1 fruit fly cellular context compared by ENCODE assay signal in the genomic region with DNA sequence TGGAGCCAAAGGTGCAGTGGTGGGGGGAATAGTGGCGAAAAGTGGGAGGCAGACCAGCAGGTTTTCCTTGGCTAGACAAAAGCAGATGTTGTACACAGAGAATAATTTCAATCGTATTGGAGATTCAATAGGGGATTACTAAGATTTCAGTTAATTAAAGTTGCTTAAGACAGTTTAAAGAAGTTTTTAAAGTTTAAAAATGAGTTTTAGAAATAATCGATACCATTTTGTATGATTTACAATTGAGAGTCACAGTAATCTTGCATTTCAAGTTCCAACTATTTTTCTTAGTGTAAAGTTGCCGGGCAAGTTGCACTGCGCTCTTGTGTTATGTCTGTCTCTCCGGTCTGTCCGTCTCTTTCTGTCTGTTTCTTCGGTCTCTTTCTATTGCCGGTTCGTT.
TF ChIP-seq lines count a peak whose summit lies in the region.

No protein-coding gene starts in this region.

TF ChIP-seq in whole organism, embryonic, 481 proteins besides CTCF, POLR2A, EP300 and RAD21 (continued from another document):
- no peak for TF ChIP-seq fru (optimal IDR thresholded peaks at IDR 0.05; lab: Kevin White, UChicago)
- peak; percentile 82 for TF ChIP-seq CG2678 (tag; optimal IDR thresholded peaks at IDR 0.05; lab: Kevin White, UChicago)
- TF ChIP-seq CG9727 (GFP tag; optimal IDR thresholded peaks at IDR 0.05; lab: Kevin White, UChicago) = peak; percentile 20
- peak; percentile 74 for TF ChIP-seq nerfin-1 (tag; optimal IDR thresholded peaks at IDR 0.05; lab: Kevin White, UChicago)
- TF ChIP-seq Xrp1 (GFP tag; IDR thresholded peaks at IDR 0.05; lab: Robert Waterston, UW) = peak; percentile 71
- no peak for TF ChIP-seq repo (GFP tag; optimal IDR thresholded peaks at IDR 0.05; lab: Kevin White, UChicago)
- no peak for TF ChIP-seq abd-A (tag; optimal IDR thresholded peaks at IDR 0.05; lab: Kevin White, UChicago)
- peak; percentile 21; the same call in 1 of the 3 replicates for TF ChIP-seq CG11695 (GFP tag; IDR thresholded peaks at IDR 0.05; lab: Robert Waterston, UW)
- TF ChIP-seq ranshi (GFP tag; IDR thresholded peaks at IDR 0.05; lab: Robert Waterston, UW) = peak; percentile 67
- no peak for TF ChIP-seq CG1647 (GFP tag; optimal IDR thresholded peaks at IDR 0.05; lab: Kevin White, UChicago)
- TF ChIP-seq stc (GFP tag; IDR thresholded peaks at IDR 0.05; lab: Robert Waterston, UW) = no peak
- peak; percentile 56 for TF ChIP-seq CoRest (tag; optimal IDR thresholded peaks at IDR 0.05; lab: Kevin White, UChicago)
- TF ChIP-seq eve (GFP tag; optimal IDR thresholded peaks at IDR 0.05; lab: Kevin White, UChicago) = peak in 1 of 2 experiments; percentile 21
- TF ChIP-seq Med (GFP tag; lab: Kevin White, UChicago) = no peak
- peak; percentile 52 for TF ChIP-seq CG9437 (GFP tag; optimal IDR thresholded peaks at IDR 0.05; lab: Kevin White, UChicago)
- peak; percentile 65 for TF ChIP-seq ara (GFP tag; IDR thresholded peaks at IDR 0.05; lab: Robert Waterston, UW)
- peak; percentile 22 for TF ChIP-seq CG16863 (GFP tag; optimal IDR thresholded peaks at IDR 0.05; lab: Kevin White, UChicago)
- peak; percentile 28; the same call in 1 of the 2 replicates for TF ChIP-seq CG10366 (GFP tag; IDR thresholded peaks at IDR 0.05; lab: Robert Waterston, UW)
- TF ChIP-seq CG2712 (tag; optimal IDR thresholded peaks at IDR 0.05; lab: Kevin White, UChicago) = peak; percentile 38
- peak; percentile 32; the same call in 2 of the 3 replicates for TF ChIP-seq H15 (GFP tag; IDR thresholded peaks at IDR 0.05; lab: Robert Waterston, UW)
- no peak for TF ChIP-seq CG13287 (GFP tag; IDR thresholded peaks at IDR 0.05; lab: Robert Waterston, UW; ENCODE audit: partially characterized antibody)
- TF ChIP-seq CG32772 (GFP tag; IDR thresholded peaks at IDR 0.05; lab: Robert Waterston, UW) = no peak
- TF ChIP-seq CG5953 (GFP tag; IDR thresholded peaks at IDR 0.05; lab: Robert Waterston, UW) = peak; percentile 69
- TF ChIP-seq peb (GFP tag; IDR thresholded peaks at IDR 0.05; lab: Robert Waterston, UW) = 0 out of 2 replicates have a peak, but pooled peaks have one; percentile 12
- no peak for TF ChIP-seq da (GFP tag; optimal IDR thresholded peaks at IDR 0.05; lab: Kevin White, UChicago)
- peak; percentile 39 for TF ChIP-seq fd64A (GFP tag; optimal IDR thresholded peaks at IDR 0.05; lab: Kevin White, UChicago)
- TF ChIP-seq D19A (tag; optimal IDR thresholded peaks at IDR 0.05; lab: Kevin White, UChicago) = peak; percentile 58
- no peak for TF ChIP-seq gsb-n (tag; optimal IDR thresholded peaks at IDR 0.05; lab: Kevin White, UChicago)
- TF ChIP-seq E2f1 (GFP tag; IDR thresholded peaks at IDR 0.05; lab: Robert Waterston, UW) = peak; percentile 59
- peak; percentile 19 for TF ChIP-seq CG5245 (GFP tag; optimal IDR thresholded peaks at IDR 0.05; lab: Kevin White, UChicago)
- TF ChIP-seq Dfd (GFP tag; optimal IDR thresholded peaks at IDR 0.05; lab: Kevin White, UChicago) = no peak
- TF ChIP-seq CG2120 (GFP tag; optimal IDR thresholded peaks at IDR 0.05; lab: Kevin White, UChicago) = no peak
- peak; percentile 41; the same call in 1 of the 2 replicates for TF ChIP-seq dimm (GFP tag; IDR thresholded peaks at IDR 0.05; lab: Robert Waterston, UW)
- TF ChIP-seq dysf (GFP tag; IDR thresholded peaks at IDR 0.05; lab: Robert Waterston, UW) = peak; percentile 63; the same call in 2 of the 3 replicates
- peak; percentile 26 for TF ChIP-seq CG12219 (GFP tag; optimal IDR thresholded peaks at IDR 0.05; lab: Kevin White, UChicago)
- TF ChIP-seq Scr (GFP tag; IDR thresholded peaks at IDR 0.05; lab: Robert Waterston, UW; ENCODE audit: partially characterized antibody) = no peak
- peak; percentile 31; the same call in 1 of the 2 replicates for TF ChIP-seq lmd (GFP tag; IDR thresholded peaks at IDR 0.05; lab: Robert Waterston, UW)
- TF ChIP-seq Asciz (GFP tag; optimal IDR thresholded peaks at IDR 0.05; lab: Kevin White, UChicago) = peak; percentile 12
- TF ChIP-seq CG6654 (GFP tag; optimal IDR thresholded peaks at IDR 0.05; lab: Kevin White, UChicago) = peak; percentile 31
- peak; percentile 72 for TF ChIP-seq CG31441 (GFP tag; IDR thresholded peaks at IDR 0.05; lab: Robert Waterston, UW)
- peak; percentile 8 for TF ChIP-seq Side (GFP tag; optimal IDR thresholded peaks at IDR 0.05; lab: Kevin White, UChicago)
- peak; percentile 42; the same call in 1 of the 2 replicates for TF ChIP-seq CG32767 (GFP tag; IDR thresholded peaks at IDR 0.05; lab: Robert Waterston, UW)
- peak; percentile 26 for TF ChIP-seq CG7786 (GFP tag; optimal IDR thresholded peaks at IDR 0.05; lab: Kevin White, UChicago)
- TF ChIP-seq zf30C (GFP tag; optimal IDR thresholded peaks at IDR 0.05; lab: Kevin White, UChicago) = peak; percentile 2
- peak; percentile 9 for TF ChIP-seq CG3281 (GFP tag; optimal IDR thresholded peaks at IDR 0.05; lab: Kevin White, UChicago)
- peak; percentile 30 for TF ChIP-seq NfI (GFP tag; optimal IDR thresholded peaks at IDR 0.05; lab: Kevin White, UChicago)
- peak; percentile 52; the same call in 2 of the 3 replicates for TF ChIP-seq Aef1 (GFP tag; IDR thresholded peaks at IDR 0.05; lab: Robert Waterston, UW)
- 0 out of 2 replicates have a peak, but pooled peaks have one; percentile 20 for TF ChIP-seq ap (GFP tag; IDR thresholded peaks at IDR 0.05; lab: Robert Waterston, UW)
- TF ChIP-seq slp2 (GFP tag; optimal IDR thresholded peaks at IDR 0.05; lab: Kevin White, UChicago) = peak; percentile 27
- peak in 1 of 2 experiments; percentile 79 for TF ChIP-seq Hr51 (GFP tag; optimal IDR thresholded peaks at IDR 0.05; lab: Kevin White, UChicago)
- TF ChIP-seq oc (tag; optimal IDR thresholded peaks at IDR 0.05; lab: Kevin White, UChicago) = peak; percentile 43
- TF ChIP-seq sim (GFP tag; IDR thresholded peaks at IDR 0.05; lab: Robert Waterston, UW) = peak; percentile 39; the same call in 1 of the 2 replicates
- TF ChIP-seq az2 (GFP tag; optimal IDR thresholded peaks at IDR 0.05; lab: Kevin White, UChicago) = peak; percentile 41
- peak; percentile 57 for TF ChIP-seq Fer1 (GFP tag; optimal IDR thresholded peaks at IDR 0.05; lab: Kevin White, UChicago)
- TF ChIP-seq Blimp-1 (GFP tag; optimal IDR thresholded peaks at IDR 0.05; lab: Kevin White, UChicago) = peak; percentile 79
- no peak for TF ChIP-seq sc (optimal IDR thresholded peaks at IDR 0.05; lab: Kevin White, UChicago)
- TF ChIP-seq sc (GFP tag; optimal IDR thresholded peaks at IDR 0.05; lab: Kevin White, UChicago) = no peak
- peak; percentile 32 for TF ChIP-seq CG9609 (GFP tag; optimal IDR thresholded peaks at IDR 0.05; lab: Kevin White, UChicago)
- peak; percentile 34 for TF ChIP-seq tin (GFP tag; optimal IDR thresholded peaks at IDR 0.05; lab: Kevin White, UChicago)
- peak; percentile 77 for TF ChIP-seq CG13424 (tag; optimal IDR thresholded peaks at IDR 0.05; lab: Kevin White, UChicago)
- peak; percentile 16; the same call in 1 of the 3 replicates for TF ChIP-seq Mrtf (GFP tag; IDR thresholded peaks at IDR 0.05; lab: Robert Waterston, UW)
- peak; percentile 55 for TF ChIP-seq CG5180 (GFP tag; optimal IDR thresholded peaks at IDR 0.05; lab: Kevin White, UChicago)
- peak; percentile 47; the same call in 1 of the 2 replicates for TF ChIP-seq Ada2b (GFP tag; IDR thresholded peaks at IDR 0.05; lab: Robert Waterston, UW)
- TF ChIP-seq prd (optimal IDR thresholded peaks at IDR 0.05; lab: Kevin White, UChicago) = no peak
- TF ChIP-seq prd (GFP tag; IDR thresholded peaks at IDR 0.05; lab: Robert Waterston, UW) = peak; percentile 57; the same call in 1 of the 3 replicates
- TF ChIP-seq tgo (GFP tag; IDR thresholded peaks at IDR 0.05; lab: Robert Waterston, UW) = 0 out of 3 replicates have a peak, but pooled peaks have one; percentile 34
- peak; percentile 34; the same call in 1 of the 2 replicates for TF ChIP-seq ssp (GFP tag; IDR thresholded peaks at IDR 0.05; lab: Robert Waterston, UW)
- TF ChIP-seq sob (GFP tag; IDR thresholded peaks at IDR 0.05; lab: Robert Waterston, UW) = peak; percentile 37; the same call in 1 of the 2 replicates
- no peak for TF ChIP-seq CG15514 (GFP tag; optimal IDR thresholded peaks at IDR 0.05; lab: Kevin White, UChicago)
- no peak for TF ChIP-seq CG4404 (GFP tag; IDR thresholded peaks at IDR 0.05; lab: Robert Waterston, UW)
- TF ChIP-seq scrt (GFP tag; optimal IDR thresholded peaks at IDR 0.05; lab: Kevin White, UChicago) = no peak
- no peak for TF ChIP-seq al (GFP tag; IDR thresholded peaks at IDR 0.05; lab: Robert Waterston, UW)
- TF ChIP-seq dpn (GFP tag; optimal IDR thresholded peaks at IDR 0.05; lab: Kevin White, UChicago) = peak; percentile 22 to 58
- peak; percentile 67 for TF ChIP-seq CG6689 (GFP tag; IDR thresholded peaks at IDR 0.05; lab: Robert Waterston, UW)
- peak; percentile 13 for TF ChIP-seq CG3407 (GFP tag; optimal IDR thresholded peaks at IDR 0.05; lab: Kevin White, UChicago)
- TF ChIP-seq bab2 (GFP tag; optimal IDR thresholded peaks at IDR 0.05; lab: Kevin White, UChicago) = peak; percentile 52
- no peak for TF ChIP-seq aop (GFP tag; IDR thresholded peaks at IDR 0.05; lab: Robert Waterston, UW)
- peak; percentile 72 to 92 for TF ChIP-seq bsh (GFP tag; optimal IDR thresholded peaks at IDR 0.05; lab: Kevin White, UChicago)
- peak; percentile 56; the same call in 1 of the 2 replicates for TF ChIP-seq onecut (GFP tag; IDR thresholded peaks at IDR 0.05; lab: Robert Waterston, UW)
- no peak for TF ChIP-seq NK7.1 (GFP tag; optimal IDR thresholded peaks at IDR 0.05; lab: Kevin White, UChicago)
- peak; percentile 43 for TF ChIP-seq CG8924 (tag; optimal IDR thresholded peaks at IDR 0.05; lab: Kevin White, UChicago)
- no peak for TF ChIP-seq HLHmδ (GFP tag; optimal IDR thresholded peaks at IDR 0.05; lab: Kevin White, UChicago)
- peak; percentile 93 for TF ChIP-seq sens (GFP tag; lab: Kevin White, UChicago)
- peak; percentile 58 for TF ChIP-seq gem (tag; optimal IDR thresholded peaks at IDR 0.05; lab: Kevin White, UChicago)
- peak; percentile 14 for TF ChIP-seq CG12942 (GFP tag; optimal IDR thresholded peaks at IDR 0.05; lab: Kevin White, UChicago)
- peak; percentile 76 for TF ChIP-seq dmrt99B (tag; optimal IDR thresholded peaks at IDR 0.05; lab: Kevin White, UChicago)
- TF ChIP-seq croc (GFP tag; conservative IDR thresholded peaks at IDR 0.05; lab: Robert Waterston, UW) = peak; percentile 60; the same call in 2 of the 3 replicates
- TF ChIP-seq run (tag; optimal IDR thresholded peaks at IDR 0.05; lab: Kevin White, UChicago) = no peak
- peak; percentile 0 for TF ChIP-seq CG4424 (GFP tag; optimal IDR thresholded peaks at IDR 0.05; lab: Kevin White, UChicago)
- TF ChIP-seq CG1529 (GFP tag; optimal IDR thresholded peaks at IDR 0.05; lab: Kevin White, UChicago) = peak; percentile 39
- no peak for TF ChIP-seq Stat92E (GFP tag; optimal IDR thresholded peaks at IDR 0.05; lab: Kevin White, UChicago)
- TF ChIP-seq sqz (GFP tag; optimal IDR thresholded peaks at IDR 0.05; lab: Kevin White, UChicago) = peak; percentile 20
- TF ChIP-seq slou (GFP tag; optimal IDR thresholded peaks at IDR 0.05; lab: Kevin White, UChicago) = no peak
- peak; percentile 81; the same call in 2 of the 3 replicates for TF ChIP-seq ci (GFP tag; IDR thresholded peaks at IDR 0.05; lab: Robert Waterston, UW)
- peak; percentile 22 for TF ChIP-seq CG30431 (GFP tag; optimal IDR thresholded peaks at IDR 0.05; lab: Kevin White, UChicago)
- TF ChIP-seq ATbp (GFP tag; optimal IDR thresholded peaks at IDR 0.05; lab: Kevin White, UChicago) = peak; percentile 45
- 0 out of 2 replicates have a peak, but pooled peaks have one; percentile 17 for TF ChIP-seq klu (GFP tag; IDR thresholded peaks at IDR 0.05; lab: Robert Waterston, UW)
- peak; percentile 8 for TF ChIP-seq Sry-δ (GFP tag; optimal IDR thresholded peaks at IDR 0.05; lab: Kevin White, UChicago)
- no peak for TF ChIP-seq gsb (GFP tag; IDR thresholded peaks at IDR 0.05; lab: Robert Waterston, UW)
- TF ChIP-seq Dip3 (GFP tag; optimal IDR thresholded peaks at IDR 0.05; lab: Kevin White, UChicago) = no peak
- peak; percentile 24 for TF ChIP-seq CG18262 (tag; optimal IDR thresholded peaks at IDR 0.05; lab: Kevin White, UChicago)
- TF ChIP-seq schlank (tag; optimal IDR thresholded peaks at IDR 0.05; lab: Kevin White, UChicago) = no peak
- peak; percentile 30 for TF ChIP-seq CG1603 (tag; optimal IDR thresholded peaks at IDR 0.05; lab: Kevin White, UChicago)
- TF ChIP-seq crp (GFP tag; optimal IDR thresholded peaks at IDR 0.05; lab: Kevin White, UChicago) = peak in 1 of 2 experiments; percentile 3
- TF ChIP-seq emc (GFP tag; optimal IDR thresholded peaks at IDR 0.05; lab: Kevin White, UChicago) = no peak
- TF ChIP-seq CG11504 (tag; optimal IDR thresholded peaks at IDR 0.05; lab: Kevin White, UChicago) = peak; percentile 85
- TF ChIP-seq grau (tag; optimal IDR thresholded peaks at IDR 0.05; lab: Kevin White, UChicago) = peak; percentile 53
- peak; percentile 33 for TF ChIP-seq nau (GFP tag; optimal IDR thresholded peaks at IDR 0.05; lab: Kevin White, UChicago)
- TF ChIP-seq tup (GFP tag; optimal IDR thresholded peaks at IDR 0.05; lab: Kevin White, UChicago) = no peak
- no peak for TF ChIP-seq CG6765 (GFP tag; optimal IDR thresholded peaks at IDR 0.05; lab: Kevin White, UChicago)
- peak; percentile 80 for TF ChIP-seq HLH3B (GFP tag; IDR thresholded peaks at IDR 0.05; lab: Robert Waterston, UW)
- TF ChIP-seq Tbp (GFP tag; optimal IDR thresholded peaks at IDR 0.05; lab: Kevin White, UChicago) = no peak
- TF ChIP-seq sisA (GFP tag; IDR thresholded peaks at IDR 0.05; lab: Robert Waterston, UW) = peak; percentile 76
- TF ChIP-seq salm (tag; optimal IDR thresholded peaks at IDR 0.05; lab: Kevin White, UChicago) = no peak
- peak in 1 of 2 experiments; percentile 18 for TF ChIP-seq Hr78 (GFP tag; optimal IDR thresholded peaks at IDR 0.05; lab: Kevin White, UChicago)
- TF ChIP-seq PHDP (tag; optimal IDR thresholded peaks at IDR 0.05; lab: Kevin White, UChicago) = peak; percentile 35
- no peak for TF ChIP-seq CG10274 (GFP tag; optimal IDR thresholded peaks at IDR 0.05; lab: Kevin White, UChicago)
- TF ChIP-seq CG17385 (GFP tag; optimal IDR thresholded peaks at IDR 0.05; lab: Kevin White, UChicago) = peak; percentile 44
- TF ChIP-seq ken (GFP tag; IDR thresholded peaks at IDR 0.05; lab: Robert Waterston, UW) = peak; percentile 57; the same call in 2 of the 3 replicates
- no peak for TF ChIP-seq CG30020 (tag; optimal IDR thresholded peaks at IDR 0.05; lab: Kevin White, UChicago)
- peak; percentile 50 for TF ChIP-seq CG14710 (tag; optimal IDR thresholded peaks at IDR 0.05; lab: Kevin White, UChicago)
- no peak for TF ChIP-seq Antp (GFP tag; optimal IDR thresholded peaks at IDR 0.05; lab: Kevin White, UChicago)
TF ChIP-seq in whole organism, embryonic: peak in this region for 161.
